Worm (Caenorhabditis elegans): Measurements from ENCODE around the gene ndx-2.

DNA sequence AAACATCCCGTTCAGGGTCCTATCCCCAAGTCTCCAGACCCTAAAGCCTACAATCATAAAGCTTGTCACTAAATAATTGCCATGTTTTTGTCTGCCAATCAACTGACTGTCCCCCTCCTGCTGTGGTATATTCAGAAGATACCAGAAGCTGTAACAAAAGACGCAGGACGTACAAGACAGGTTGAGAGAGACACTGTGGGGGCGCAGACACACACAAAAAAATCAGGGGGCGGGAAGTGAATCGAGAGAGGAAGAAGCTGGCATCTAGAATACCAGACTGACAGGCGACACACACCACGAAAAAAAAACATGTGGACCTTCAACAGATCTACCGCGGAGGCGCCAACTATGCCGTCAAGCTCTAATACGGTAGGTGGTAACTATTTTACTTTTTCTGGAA lies 6.4 kb upstream of the ndx-2 start, which contains the start of gene kel-8:
- TF ChIP-seq lsy-2 (tag; optimal IDR thresholded peaks at IDR 0.05) (no peak), elt-3 (tag; optimal IDR thresholded peaks at IDR 0.05) (no peak), aly-2 (tag; optimal IDR thresholded peaks at IDR 0.05) (no peak), zag-1 (tag; optimal IDR thresholded peaks at IDR 0.05) (no peak), nhr-21 (tag; optimal IDR thresholded peaks at IDR 0.05) (no peak), R02D3.7 (tag; optimal IDR thresholded peaks at IDR 0.05) (no peak)
